Fruit fly (Drosophila melanogaster) whole organism, embryonic: ENCODE measurements around the gene CG18662.
A peak's percentile ranks its signal among the peaks of the same experiment; 100 is the strongest.

Experiments used
- ATbp ChIP-seq: fragments of 200-800 bp; sonication (Bioruptor generic); optimal IDR thresholded peaks from 2 replicates; lab custom pipeline; 2017; ENCODE audit warnings: missing biosample characterization, mild to moderate bottlenecking, missing genetic modification characterization, missing genetic modification reagents
- Antp ChIP-seq: fragments of 200-800 bp; sonication (Bioruptor generic); optimal IDR thresholded peaks from 3 replicates; lab custom pipeline; 2016; ENCODE audit warnings: missing biosample characterization, missing genetic modification characterization
- Bteb2 ChIP-seq: fragments of 200-800 bp; sonication (Bioruptor generic); optimal IDR thresholded peaks from 2 replicates; lab custom pipeline; 2016; ENCODE audit warnings: missing biosample characterization, missing genetic modification characterization
- CG10321 ChIP-seq: fragments of 200-800 bp; sonication (Bioruptor generic); IDR thresholded peaks from 2 replicates; pipeline ENCODE4 v1.3.6; 2022; ENCODE audit warnings: missing biosample characterization, missing genetic modification characterization
- CG10462 ChIP-seq: fragments of 200-800 bp; sonication (Bioruptor generic); optimal IDR thresholded peaks from 2 replicates; lab custom pipeline; 2016; ENCODE audit warnings: missing biosample characterization, missing genetic modification characterization
- CG10543 ChIP-seq: fragments of 200-800 bp; sonication (Bioruptor generic); optimal IDR thresholded peaks from 3 replicates; lab custom pipeline; 2017; ENCODE audit warnings: missing biosample characterization, mild to moderate bottlenecking, missing genetic modification characterization, moderate library complexity
- CG14441 ChIP-seq: fragments of 200-800 bp; sonication (Bioruptor generic); IDR thresholded peaks from 2 replicates; pipeline ENCODE4 v1.3.6; 2022; ENCODE audit warnings: missing biosample characterization, missing genetic modification characterization
- CG14667 ChIP-seq: fragments of 200-800 bp; sonication (Bioruptor generic); IDR thresholded peaks from 2 replicates; pipeline ENCODE4 v1.3.6; 2022; ENCODE audit warnings: missing biosample characterization, missing genetic modification characterization
- CG14710 ChIP-seq: fragments of 200-800 bp; sonication (Bioruptor generic); optimal IDR thresholded peaks from 3 replicates; lab custom pipeline; 2019; ENCODE audit warnings: missing biosample characterization, mild to moderate bottlenecking, missing genetic modification characterization, moderate library complexity
- CG30020 ChIP-seq: fragments of 200-800 bp; optimal IDR thresholded peaks from 2 replicates; lab custom pipeline; 2019; ENCODE audit warnings: missing biosample characterization, mild to moderate bottlenecking, missing genetic modification characterization, moderate library complexity
- CG30403 ChIP-seq: fragments of 200-800 bp; sonication (Bioruptor generic); optimal IDR thresholded peaks from 3 replicates; lab custom pipeline; 2016; ENCODE audit warnings: missing biosample characterization, missing genetic modification characterization
- CG31388 ChIP-seq: fragments of 200-800 bp; sonication (Bioruptor generic); optimal IDR thresholded peaks from 2 replicates; lab custom pipeline; 2016; ENCODE audit warnings: missing biosample characterization, missing genetic modification characterization
- CG3407 ChIP-seq: fragments of 200-800 bp; sonication (Bioruptor generic); optimal IDR thresholded peaks from 2 replicates; lab custom pipeline; 2018; ENCODE audit warnings: missing biosample characterization, mild to moderate bottlenecking, missing genetic modification characterization
- CG5953 ChIP-seq: fragments of 200-800 bp; sonication (Bioruptor generic); IDR thresholded peaks from 2 replicates; pipeline ENCODE4 v1.3.6; 2022; ENCODE audit warnings: missing biosample characterization, missing genetic modification characterization
- CG7372 ChIP-seq: fragments of 200-800 bp; sonication (Bioruptor generic); IDR thresholded peaks from 2 replicates; pipeline ENCODE4 v1.3.6; 2022; ENCODE audit warnings: missing biosample characterization, missing genetic modification characterization
- CG9876 ChIP-seq: fragments of 200-800 bp; sonication (Bioruptor generic); optimal IDR thresholded peaks from 2 replicates; lab custom pipeline; 2016; ENCODE audit warnings: missing biosample characterization, missing genetic modification characterization
- Dll ChIP-seq: fragments of 200-800 bp; sonication (Bioruptor generic); IDR thresholded peaks from 4 replicates; pipeline ENCODE4 v1.3.6; 2022; ENCODE audit warnings: missing biosample characterization, missing genetic modification characterization; ENCODE audit not compliant: partially characterized antibody
- HHEX ChIP-seq: fragments of 200-800 bp; sonication (Bioruptor generic); optimal IDR thresholded peaks from 3 replicates; lab custom pipeline; 2017; ENCODE audit warnings: missing biosample characterization, mild to moderate bottlenecking, missing genetic modification characterization, missing genetic modification reagents
- HLHmδ ChIP-seq: fragments of 200-800 bp; sonication (Bioruptor generic); optimal IDR thresholded peaks from 2 replicates; lab custom pipeline; 2018; ENCODE audit warnings: missing biosample characterization, mild to moderate bottlenecking, missing genetic modification characterization, moderate library complexity
- Hr51 ChIP-seq, 2 experiments: fragments of 200-800 bp; sonication (Bioruptor generic); optimal IDR thresholded peaks; 2 replicates in 1 of 2; 3 replicates in 1 of 2; lab custom pipeline; 2016 to 2018; ENCODE audit warnings: missing biosample characterization in 2 of 2, missing genetic modification characterization in 2 of 2, mild to moderate bottlenecking in 1 of 2, moderate library complexity in 1 of 2
- Mad ChIP-seq: fragments of 200-800 bp; sonication (Bioruptor generic); optimal IDR thresholded peaks from 2 replicates; lab custom pipeline; 2016; ENCODE audit warnings: missing biosample characterization, missing genetic modification characterization
- Rx ChIP-seq: fragments of 200-800 bp; sonication (Bioruptor generic); IDR thresholded peaks from 2 replicates; pipeline ENCODE4 v1.3.6; 2022; ENCODE audit warnings: missing biosample characterization, missing genetic modification characterization
- abd-A ChIP-seq: fragments of 200-800 bp; sonication (Bioruptor generic); optimal IDR thresholded peaks from 3 replicates; lab custom pipeline; 2019; ENCODE audit warnings: missing biosample characterization, mild to moderate bottlenecking, missing genetic modification characterization, moderate library complexity
- ase ChIP-seq: fragments of 200-800 bp; sonication (Bioruptor generic); IDR thresholded peaks from 3 replicates; pipeline ENCODE4 v1.3.6; 2022; ENCODE audit warnings: missing biosample characterization, missing genetic modification characterization
- bab2 ChIP-seq: fragments of 200-800 bp; sonication (Bioruptor generic); optimal IDR thresholded peaks from 2 replicates; lab custom pipeline; 2016; ENCODE audit warnings: missing biosample characterization, missing genetic modification characterization
- ci ChIP-seq: fragments of 200-800 bp; sonication (Bioruptor generic); IDR thresholded peaks from 3 replicates; pipeline ENCODE4 v1.3.6; 2022; ENCODE audit warnings: missing biosample characterization, missing genetic modification characterization
- dimm ChIP-seq: fragments of 200-800 bp; sonication (Bioruptor generic); IDR thresholded peaks from 2 replicates; pipeline ENCODE4 v1.3.6; 2022; ENCODE audit warnings: missing biosample characterization, missing genetic modification characterization
- dm ChIP-seq: fragments of 200-800 bp; sonication (Bioruptor generic); optimal IDR thresholded peaks from 3 replicates; lab custom pipeline; 2016; ENCODE audit warnings: missing biosample characterization, missing genetic modification characterization
- emc ChIP-seq: fragments of 200-800 bp; sonication (Bioruptor generic); optimal IDR thresholded peaks from 2 replicates; lab custom pipeline; 2016; ENCODE audit warnings: missing biosample characterization, missing genetic modification characterization
- fru ChIP-seq: fragments of >200 bp; optimal IDR thresholded peaks from 2 replicates; lab custom pipeline; 2017
- gcm ChIP-seq: fragments of 200-800 bp; sonication (Bioruptor generic); optimal IDR thresholded peaks from 2 replicates; lab custom pipeline; 2019; ENCODE audit warnings: missing biosample characterization, mild to moderate bottlenecking, missing genetic modification characterization, moderate library complexity
- gro ChIP-seq: fragments of 200-800 bp; sonication (Bioruptor generic); optimal IDR thresholded peaks from 2 replicates; lab custom pipeline; 2016; ENCODE audit warnings: missing biosample characterization, missing genetic modification characterization
- gt ChIP-seq: fragments of 200-800 bp; sonication (Bioruptor generic); IDR thresholded peaks from 2 replicates; pipeline ENCODE4 v1.3.6; 2022; ENCODE audit warnings: missing biosample characterization, missing genetic modification characterization
- inv ChIP-seq: fragments of 200-800 bp; sonication (Bioruptor generic); IDR thresholded peaks from 2 replicates; pipeline ENCODE4 v1.3.6; 2022; ENCODE audit warnings: missing biosample characterization, missing genetic modification characterization; ENCODE audit not compliant: partially characterized antibody
- knrl ChIP-seq: fragments of 200-800 bp; sonication (Bioruptor generic); IDR thresholded peaks from 3 replicates; pipeline ENCODE4 v1.3.6; 2022; ENCODE audit warnings: missing biosample characterization, missing genetic modification characterization; ENCODE audit not compliant: partially characterized antibody
- nerfin-2 ChIP-seq: fragments of 200-800 bp; sonication (Bioruptor generic); IDR thresholded peaks from 2 replicates; pipeline ENCODE4 v1.3.6; 2022; ENCODE audit warnings: missing biosample characterization, missing genetic modification characterization; ENCODE audit not compliant: partially characterized antibody
- otp ChIP-seq: fragments of 200-800 bp; sonication (Bioruptor generic); IDR thresholded peaks from 3 replicates; pipeline ENCODE4, ENCODE4 v1.3.6; 2022; ENCODE audit warnings: missing biosample characterization, missing genetic modification characterization
- pan ChIP-seq, 4 experiments: fragments of >200 bp in 3 of 4; fragments of 200-800 bp in 1 of 4; sonication (Bioruptor generic) in 1 of 4; optimal IDR thresholded peaks in 3 of 4; IDR thresholded peaks in 1 of 4; 2 replicates each; pipeline versions ENCODE4 v1.3.6 to Lab custom; 2017 to 2022; ENCODE audit warnings: missing biosample characterization in 2 of 4, missing genetic modification characterization in 2 of 4, mixed read lengths in 1 of 4
- phol ChIP-seq: fragments of 200-800 bp; sonication (Bioruptor generic); optimal IDR thresholded peaks from 3 replicates; lab custom pipeline; 2018; ENCODE audit warnings: missing biosample characterization, mild to moderate bottlenecking, missing genetic modification characterization, moderate library complexity
- sc ChIP-seq, 3 experiments: fragments of >200 bp in 2 of 3; fragments of 200-800 bp in 1 of 3; sonication (Bioruptor generic) in 1 of 3; optimal IDR thresholded peaks; 2 replicates in 2 of 3; 3 replicates in 1 of 3; lab custom pipeline; 2017; ENCODE audit warnings: mild to moderate bottlenecking in 1 of 3, missing biosample characterization in 1 of 3, missing genetic modification characterization in 1 of 3, missing genetic modification reagents in 1 of 3
- so ChIP-seq: fragments of 200-800 bp; sonication (Bioruptor generic); IDR thresholded peaks from 3 replicates; pipeline ENCODE4 v1.3.6; 2022; ENCODE audit warnings: missing biosample characterization, missing genetic modification characterization
- sqz ChIP-seq: fragments of 200-800 bp; sonication (Bioruptor generic); optimal IDR thresholded peaks from 3 replicates; lab custom pipeline; 2018; ENCODE audit warnings: missing biosample characterization, mild to moderate bottlenecking, missing genetic modification characterization
- tgo ChIP-seq: fragments of 200-800 bp; sonication (Bioruptor generic); IDR thresholded peaks from 3 replicates; pipeline ENCODE4 v1.3.6; 2022; ENCODE audit warnings: missing biosample characterization, missing genetic modification characterization
- tio ChIP-seq: fragments of 200-800 bp; sonication (Bioruptor generic); optimal IDR thresholded peaks from 2 replicates; lab custom pipeline; 2017; ENCODE audit warnings: missing biosample characterization, missing genetic modification characterization, inconsistent platforms
- trh ChIP-seq: fragments of 200-800 bp; sonication (Bioruptor generic); optimal IDR thresholded peaks from 2 replicates; lab custom pipeline; 2016; ENCODE audit warnings: missing biosample characterization, missing genetic modification characterization
- tx ChIP-seq: fragments of 200-800 bp; sonication (Bioruptor generic); optimal IDR thresholded peaks from 2 replicates; lab custom pipeline; 2016; ENCODE audit warnings: missing biosample characterization, missing genetic modification characterization
- vfl ChIP-seq: fragments of 200-800 bp; sonication (Bioruptor generic); optimal IDR thresholded peaks from 2 replicates; lab custom pipeline; 2016; ENCODE audit warnings: missing biosample characterization, missing genetic modification characterization
- vvl ChIP-seq: fragments of 200-800 bp; sonication (Bioruptor generic); IDR thresholded peaks from 2 replicates; pipeline ENCODE4 v1.3.6; 2022; ENCODE audit warnings: missing biosample characterization, missing genetic modification characterization
- zf30C ChIP-seq: fragments of 200-800 bp; sonication (Bioruptor generic); optimal IDR thresholded peaks from 3 replicates; lab custom pipeline; 2018; ENCODE audit warnings: missing biosample characterization, mild to moderate bottlenecking, missing genetic modification characterization

The CG18662 gene

dm6 chr2L:8984614-8985318, 4.3 kb downstream of the CG18662 start, which contains the start of gene CG13101 (continued):
- TF ChIP-seq Mad (peak; percentile 78), vvl (peak; percentile 98), CG10321 (GFP tag; lab: Robert Waterston, UW) (peak; percentile 81), Bteb2 (GFP tag; lab: Kevin White, UChicago) (peak; percentile 91), Dll (GFP tag; lab: Robert Waterston, UW) (no peak), CG9876 (GFP tag; lab: Kevin White, UChicago) (peak; percentile 27), tio (GFP tag; lab: Kevin White, UChicago) (peak; percentile 91), knrl (no peak), CG3407 (peak; percentile 87), ATbp (peak; percentile 89), dimm (peak; percentile 72), abd-A (tag; lab: Kevin White, UChicago) (peak; percentile 24), emc (GFP tag; lab: Kevin White, UChicago) (peak; percentile 70), CG30020 (tag; lab: Kevin White, UChicago) (peak; percentile 61), CG10543 (GFP tag; lab: Kevin White, UChicago) (peak; percentile 39), pan (optimal IDR thresholded peaks at IDR 0.05; lab: Kevin White, UChicago) (no peak), pan (GFP tag; optimal IDR thresholded peaks at IDR 0.05 in 1 of 2, IDR thresholded peaks at IDR 0.05 in 1 of 2) (peak in 1 of 2 experiments; percentile 98), bab2 (GFP tag; lab: Kevin White, UChicago) (peak; percentile 81), tgo (peak; percentile 96), phol (peak; percentile 91), ase (GFP tag; lab: Robert Waterston, UW) (peak; percentile 92), sc (optimal IDR thresholded peaks at IDR 0.05; lab: Kevin White, UChicago) (no peak), sc (GFP tag; optimal IDR thresholded peaks at IDR 0.05; lab: Kevin White, UChicago) (peak; percentile 85), fru (no peak), CG10462 (GFP tag; lab: Kevin White, UChicago) (peak; percentile 85), tx (GFP tag; lab: Kevin White, UChicago) (peak; percentile 61), dm (GFP tag; lab: Kevin White, UChicago) (peak; percentile 50), Hr51 (GFP tag; optimal IDR thresholded peaks at IDR 0.05; lab: Kevin White, UChicago) (peak; percentile 86 to 94), inv (GFP tag; lab: Robert Waterston, UW) (no peak), zf30C (GFP tag; lab: Kevin White, UChicago) (peak; percentile 75), so (peak; percentile 95), trh (GFP tag; lab: Kevin White, UChicago) (peak; percentile 60), gro (GFP tag; lab: Kevin White, UChicago) (peak; percentile 81), sqz (peak; percentile 92), vfl (peak; percentile 85), CG14710 (tag; lab: Kevin White, UChicago) (peak; percentile 91), gcm (GFP tag; lab: Kevin White, UChicago) (peak; percentile 92), HHEX (peak; percentile 89), CG14441 (GFP tag; lab: Robert Waterston, UW) (peak; percentile 93), CG31388 (peak; percentile 71), CG5953 (GFP tag; lab: Robert Waterston, UW) (peak; percentile 74; the same call in 1 of the 2 replicates), CG7372 (GFP tag; lab: Robert Waterston, UW) (peak; percentile 90), Rx (peak; percentile 76), CG30403 (peak; percentile 94), nerfin-2 (no peak), gt (GFP tag; lab: Robert Waterston, UW) (peak; percentile 69), HLHmδ (GFP tag; lab: Kevin White, UChicago) (no peak), Antp (GFP tag; lab: Kevin White, UChicago) (peak; percentile 14), CG14667 (GFP tag; lab: Robert Waterston, UW) (peak; percentile 89), otp (GFP tag; lab: Robert Waterston, UW) (peak; percentile 86), ci (GFP tag; lab: Robert Waterston, UW) (peak; percentile 96)
